Fruit fly (Drosophila melanogaster): ENCODE measurements around the gene CG8814.

DNA sequence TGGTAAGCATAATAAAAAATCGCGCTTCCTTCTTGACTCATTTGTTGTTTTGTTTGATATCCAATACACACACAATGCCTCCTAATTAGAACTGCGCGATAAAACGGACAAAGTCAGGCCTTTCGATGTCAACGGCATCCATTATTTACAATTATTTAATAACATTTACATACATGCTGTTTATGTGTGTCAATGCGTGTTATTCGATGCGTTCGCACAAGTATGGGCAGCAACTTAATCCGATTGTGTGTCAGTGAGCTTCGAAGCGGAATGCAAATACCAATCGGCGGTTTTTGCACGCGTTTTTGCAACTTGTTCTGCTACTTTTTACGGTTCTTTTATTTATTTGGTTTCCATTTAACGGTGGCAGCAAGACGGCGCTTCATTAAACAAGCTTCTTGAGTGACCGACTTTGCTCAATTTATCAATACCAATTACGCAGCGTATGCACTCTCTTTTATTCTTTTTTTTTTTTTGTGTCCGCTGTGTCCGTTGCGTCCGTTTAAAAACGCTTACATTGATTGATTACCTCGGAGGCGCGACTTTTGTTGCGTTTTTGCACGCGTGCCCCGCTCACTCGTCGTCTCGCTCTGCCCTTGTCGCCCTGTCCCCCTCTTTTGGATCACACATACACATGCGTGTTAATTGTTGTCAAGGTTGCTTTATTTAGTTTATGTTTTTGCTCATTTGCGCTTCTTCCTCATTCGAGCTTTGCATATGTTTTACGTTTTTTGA, 29.8 kb downstream of the CG8814 start:
- TF ChIP-seq CG32264 (GFP tag; optimal IDR thresholded peaks at IDR 0.05) (no peak), usp (GFP tag; optimal IDR thresholded peaks at IDR 0.05) (no peak), woc (GFP tag; optimal IDR thresholded peaks at IDR 0.05) (no peak)
